Worm (Caenorhabditis elegans) whole organism, midembryonic: ENCODE measurements around the gene ztf-28.

ENCODE experiments used
- T22C8.4 ChIP-seq: fragments of 200-800 bp; sonication (Bioruptor generic); IDR thresholded peaks from 2 replicates; pipeline ENCODE4 v1.3.6; 2022; ENCODE audit warnings: missing genetic modification characterization, missing compliant biosample characterization
- cog-1 ChIP-seq: sonication (generic microtip); optimal IDR thresholded peaks from 2 replicates; lab custom pipeline; 2016; ENCODE audit warnings: missing genetic modification characterization, missing compliant biosample characterization
- flt-1 ChIP-seq: fragments of 200-800 bp; sonication (Bioruptor generic); IDR thresholded peaks from 2 replicates; pipeline ENCODE4 v1.3.6; 2022; ENCODE audit warnings: missing genetic modification characterization, missing compliant biosample characterization
- klf-2 ChIP-seq: fragments of 200-800 bp; sonication (Bioruptor generic); conservative IDR thresholded peaks from 2 replicates; pipeline ENCODE4 v1.3.6; 2022; ENCODE audit warnings: missing genetic modification reagents, missing genetic modification characterization, missing compliant biosample characterization
- med-1 ChIP-seq: sonication (generic microtip); optimal IDR thresholded peaks from 2 replicates; lab custom pipeline; 2017; ENCODE audit warnings: missing genetic modification characterization, mild to moderate bottlenecking, missing compliant biosample characterization, antibody characterized with exemption, missing genetic modification reagents; ENCODE audit not compliant: insufficient read depth
- ref-1 ChIP-seq: fragments of 200-800 bp; sonication (Bioruptor generic); conservative IDR thresholded peaks from 2 replicates; pipeline ENCODE4 v1.3.6; 2022; ENCODE audit warnings: missing genetic modification reagents, missing genetic modification characterization, missing compliant biosample characterization
- tab-1 ChIP-seq: fragments of 200-800 bp; sonication (Bioruptor generic); IDR thresholded peaks from 2 replicates; pipeline ENCODE4 v1.3.6; 2022; ENCODE audit warnings: missing genetic modification characterization, missing compliant biosample characterization
- ztf-23 ChIP-seq: fragments of 200-800 bp; sonication (Bioruptor generic); IDR thresholded peaks from 2 replicates; pipeline ENCODE4 v1.3.6; 2022; ENCODE audit warnings: missing genetic modification reagents, missing genetic modification characterization, missing compliant biosample characterization
- ztf-29 ChIP-seq: fragments of 200-800 bp; sonication (Bioruptor generic); IDR thresholded peaks from 2 replicates; pipeline ENCODE4 v1.3.6; 2022; ENCODE audit warnings: missing genetic modification reagents, missing genetic modification characterization, missing compliant biosample characterization

DNA sequence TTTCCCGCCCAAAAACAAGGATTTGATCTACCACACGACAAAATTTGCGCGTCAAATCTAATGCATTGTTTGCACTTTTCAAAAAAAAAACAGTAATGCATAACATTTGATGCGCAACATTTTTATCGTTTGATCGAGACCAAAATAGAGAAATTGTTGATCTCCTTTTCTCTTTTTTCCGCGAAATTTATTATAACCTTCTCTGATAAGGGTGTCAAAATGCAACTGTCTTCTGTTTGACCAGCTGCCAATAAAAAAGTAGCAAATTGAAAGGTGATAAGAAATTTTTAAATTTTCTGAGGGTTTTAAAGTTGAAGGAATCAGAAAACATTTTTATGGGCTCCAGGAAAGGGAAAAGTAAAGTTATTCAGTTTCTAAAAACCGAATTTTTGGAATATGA is 46.5 kb downstream of the ztf-28 start:
- no peak for TF ChIP-seq ztf-23
- no peak for TF ChIP-seq klf-2 (GFP tag; lab: Robert Waterston, UW)
- TF ChIP-seq med-1 (GFP tag; lab: Kevin White, UChicago), result no peak
- TF ChIP-seq cog-1 (tag; lab: Kevin White, UChicago), result no peak
- no peak for TF ChIP-seq flt-1
- TF ChIP-seq ztf-29 (GFP tag; lab: Robert Waterston, UW), result no peak
- no peak for TF ChIP-seq ref-1 (GFP tag; lab: Robert Waterston, UW)
- TF ChIP-seq tab-1 (GFP tag; lab: Robert Waterston, UW), result no peak
- no peak for TF ChIP-seq T22C8.4
